Fruit fly (Drosophila melanogaster): ENCODE results near the gene CG15172.

The CG15172 gene

DNA sequence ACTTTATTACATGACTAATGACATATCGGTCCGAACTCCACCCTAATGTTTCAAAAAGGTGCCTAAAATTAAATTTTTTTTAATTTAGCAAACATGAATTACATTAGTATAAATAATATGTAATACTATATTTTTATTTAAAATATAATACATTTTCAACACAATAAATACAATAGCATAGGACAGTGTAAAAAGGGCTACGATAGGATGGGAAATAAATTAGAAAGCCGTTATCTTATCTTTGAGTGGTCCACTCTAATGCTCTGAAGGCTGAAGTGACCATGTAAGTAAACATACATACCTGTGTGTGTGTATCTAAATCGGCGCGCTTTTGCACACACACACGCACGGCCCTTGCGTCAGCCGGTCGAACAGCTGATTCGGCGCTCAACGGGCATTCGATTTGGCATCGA, 19.3 kb upstream of the CG15172 start, which contains the start of gene CG31793 (continued):
- TF ChIP-seq CG31627 (GFP tag; optimal IDR thresholded peaks at IDR 0.05), result no peak
- peak; percentile 35 for TF ChIP-seq CG10669 (GFP tag; optimal IDR thresholded peaks at IDR 0.05)
- peak; percentile 76 for TF ChIP-seq fkh (GFP tag; optimal IDR thresholded peaks at IDR 0.05)
- TF ChIP-seq CG9139 (GFP tag; optimal IDR thresholded peaks at IDR 0.05), result peak; percentile 45
- TF ChIP-seq CG11902 (GFP tag; optimal IDR thresholded peaks at IDR 0.05), result no peak
- TF ChIP-seq topi (GFP tag; optimal IDR thresholded peaks at IDR 0.05), result peak; percentile 34
- no peak for TF ChIP-seq cyc (GFP tag; optimal IDR thresholded peaks at IDR 0.05)
- no peak for TF ChIP-seq pdm3 (GFP tag; optimal IDR thresholded peaks at IDR 0.05)
- TF ChIP-seq salr (GFP tag; optimal IDR thresholded peaks at IDR 0.05), result no peak
- no peak for TF ChIP-seq Sox14 (GFP tag; optimal IDR thresholded peaks at IDR 0.05)

dm6 chr2L:19009130-19009529, 13.1 kb upstream of the CG15172 start, which contains the start of gene RpL30:
Gene RpL30, minus strand, starts transcription at chr2L:19009306.
- TF ChIP-seq CG31627 (GFP tag; optimal IDR thresholded peaks at IDR 0.05) (peak; percentile 70), esn (GFP tag; optimal IDR thresholded peaks at IDR 0.05) (peak; percentile 87), salr (GFP tag; optimal IDR thresholded peaks at IDR 0.05) (peak in 1 of 2 experiments; percentile 84), cyc (GFP tag; optimal IDR thresholded peaks at IDR 0.05) (peak; percentile 77), svp (GFP tag) (peak; percentile 73), Sox15 (GFP tag; optimal IDR thresholded peaks at IDR 0.05) (peak; percentile 36), CG6854 (GFP tag; optimal IDR thresholded peaks at IDR 0.05) (peak; percentile 98), Eip78C (GFP tag) (peak; percentile 93), dac (GFP tag; optimal IDR thresholded peaks at IDR 0.05) (peak; percentile 60), CG32006 (GFP tag; optimal IDR thresholded peaks at IDR 0.05) (peak; percentile 37), dsx (GFP tag; optimal IDR thresholded peaks at IDR 0.05; ENCODE audit: poor library complexity, severe bottlenecking) (peak; percentile 72), Ets21C (GFP tag; optimal IDR thresholded peaks at IDR 0.05) (peak; percentile 31), acj6 (GFP tag; optimal IDR thresholded peaks at IDR 0.05) (peak; percentile 48), CG4318 (GFP tag; optimal IDR thresholded peaks at IDR 0.05) (no peak), Blimp-1 (GFP tag; optimal IDR thresholded peaks at IDR 0.05) (peak; percentile 54), CG3919 (GFP tag; optimal IDR thresholded peaks at IDR 0.05) (peak; percentile 91), CG11762 (GFP tag; optimal IDR thresholded peaks at IDR 0.05; ENCODE audit: insufficient read depth) (peak; percentile 52), CG8319 (GFP tag; optimal IDR thresholded peaks at IDR 0.05) (peak; percentile 56), CG16779 (tag; optimal IDR thresholded peaks at IDR 0.05) (peak; percentile 85), OdsH (GFP tag; optimal IDR thresholded peaks at IDR 0.05) (peak; percentile 62), CG9139 (GFP tag; optimal IDR thresholded peaks at IDR 0.05) (peak; percentile 84), CG15336 (GFP tag; IDR thresholded peaks at IDR 0.05) (peak; percentile 70), vri (GFP tag; optimal IDR thresholded peaks at IDR 0.05) (peak; percentile 83), CG7368 (GFP tag; optimal IDR thresholded peaks at IDR 0.05) (peak; percentile 69), Eip75B (GFP tag; optimal IDR thresholded peaks at IDR 0.05) (peak; percentile 83), eg (GFP tag; IDR thresholded peaks at IDR 0.05) (peak; percentile 85), Met (GFP tag; optimal IDR thresholded peaks at IDR 0.05) (peak; percentile 85), CG10631 (GFP tag; optimal IDR thresholded peaks at IDR 0.05) (peak; percentile 33), spab (GFP tag; optimal IDR thresholded peaks at IDR 0.05) (peak; percentile 46), CG6808 (GFP tag; optimal IDR thresholded peaks at IDR 0.05) (peak; percentile 96), topi (GFP tag; optimal IDR thresholded peaks at IDR 0.05) (peak; percentile 84), Hr4 (GFP tag; optimal IDR thresholded peaks at IDR 0.05) (peak; percentile 26), Smox (GFP tag; optimal IDR thresholded peaks at IDR 0.05) (peak; percentile 62), Hr38 (GFP tag; optimal IDR thresholded peaks at IDR 0.05) (no peak), Lpt (GFP tag; optimal IDR thresholded peaks at IDR 0.05) (no peak), Gug (GFP tag; IDR thresholded peaks at IDR 0.05) (no peak), CG8119 (GFP tag; IDR thresholded peaks at IDR 0.05) (0 out of 3 replicates have a peak, but pooled peaks have one; percentile 44), CG3032 (tag; optimal IDR thresholded peaks at IDR 0.05) (peak; percentile 63), Eip93F (GFP tag; optimal IDR thresholded peaks at IDR 0.05) (no peak), CG6276 (GFP tag; optimal IDR thresholded peaks at IDR 0.05) (peak; percentile 39), CG6163 (GFP tag; IDR thresholded peaks at IDR 0.05) (peak; percentile 91), pdm3 (GFP tag; optimal IDR thresholded peaks at IDR 0.05) (peak; percentile 70), ss (GFP tag; optimal IDR thresholded peaks at IDR 0.05) (peak; percentile 88 to 89), CG8632 (GFP tag; optimal IDR thresholded peaks at IDR 0.05) (peak; percentile 61), CG1621 (tag; optimal IDR thresholded peaks at IDR 0.05) (peak; percentile 78)

All from whole organism, prepupa.